Fruit fly (Drosophila melanogaster): ENCODE results near the gene raskol.

DNA sequence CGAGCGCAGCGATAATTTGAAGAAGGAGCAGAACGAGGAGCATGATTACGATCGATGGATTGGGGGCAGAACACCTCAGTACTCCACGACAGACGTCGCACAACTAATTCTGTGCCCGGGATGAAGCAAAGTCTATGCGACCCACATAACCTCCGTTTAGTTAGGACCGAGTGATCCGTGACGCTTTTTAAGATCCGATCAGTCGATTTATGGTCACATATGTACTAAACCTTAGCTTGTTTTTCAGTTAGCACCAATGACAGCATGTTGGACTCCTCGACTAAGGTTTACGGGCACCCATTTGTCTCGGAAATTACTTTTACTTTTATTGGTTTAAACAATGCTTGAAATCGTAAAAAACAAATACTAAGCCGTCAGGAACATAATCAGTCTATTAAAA is 38.2 kb upstream of the raskol start, which contains the start of gene CG12990:
- no peak for TF ChIP-seq ara (GFP tag; IDR thresholded peaks at IDR 0.05)
- TF ChIP-seq Drgx (GFP tag; IDR thresholded peaks at IDR 0.05): no peak
- no peak for TF ChIP-seq CG11398 (GFP tag; optimal IDR thresholded peaks at IDR 0.05)
- TF ChIP-seq Nf-YC (tag; optimal IDR thresholded peaks at IDR 0.05): no peak
